Fruit fly (Drosophila melanogaster) whole organism, pupa: ENCODE measurements around the gene CG31542.

Experiments
- CG13204 ChIP-seq: fragments of 200-800 bp; sonication (Bioruptor generic); optimal IDR thresholded peaks from 2 replicates; lab custom pipeline; 2018; ENCODE audit warnings: missing biosample characterization, mild to moderate bottlenecking, missing genetic modification characterization, moderate library complexity
- CG14655 ChIP-seq: fragments of 200-800 bp; sonication (Bioruptor generic); optimal IDR thresholded peaks from 3 replicates; lab custom pipeline; 2017; ENCODE audit warnings: mild to moderate bottlenecking, missing biosample characterization, missing genetic modification reagents, missing genetic modification characterization
- CG15710 ChIP-seq: fragments of 200-800 bp; sonication (Bioruptor generic); optimal IDR thresholded peaks from 2 replicates; lab custom pipeline; 2018; ENCODE audit warnings: missing biosample characterization, mild to moderate bottlenecking, missing genetic modification characterization, moderate library complexity
- CG17806 ChIP-seq: fragments of 200-800 bp; sonication (Bioruptor generic); optimal IDR thresholded peaks from 2 replicates; lab custom pipeline; 2018; ENCODE audit warnings: missing biosample characterization, mild to moderate bottlenecking, missing genetic modification characterization, moderate library complexity
- CG34367 ChIP-seq: fragments of 200-800 bp; sonication (Bioruptor generic); optimal IDR thresholded peaks from 2 replicates; lab custom pipeline; 2018; ENCODE audit warnings: missing biosample characterization, mild to moderate bottlenecking, missing genetic modification characterization
- CG4496 ChIP-seq: fragments of 200-800 bp; sonication (Bioruptor generic); IDR thresholded peaks from 3 replicates; pipeline ENCODE4 v1.3.6; 2022; ENCODE audit warnings: missing biosample characterization, missing genetic modification characterization
- CG8159 ChIP-seq: fragments of 200-800 bp; sonication (Bioruptor generic); optimal IDR thresholded peaks from 3 replicates; lab custom pipeline; 2018; ENCODE audit warnings: missing biosample characterization, mild to moderate bottlenecking, missing genetic modification characterization, moderate library complexity
- EcR ChIP-seq: fragments of 200-800 bp; sonication (Bioruptor generic); optimal IDR thresholded peaks from 3 replicates; lab custom pipeline; 2019; ENCODE audit warnings: missing biosample characterization, missing genetic modification characterization, mild to moderate bottlenecking, moderate library complexity, missing genetic modification reagents
- Ets98B ChIP-seq: fragments of 200-800 bp; sonication (Bioruptor generic); IDR thresholded peaks from 2 replicates; pipeline ENCODE4 v1.3.6; 2022; ENCODE audit warnings: missing biosample characterization, missing genetic modification characterization
- Pif1A ChIP-seq: fragments of 200-800 bp; sonication (Bioruptor generic); optimal IDR thresholded peaks from 3 replicates; lab custom pipeline; 2016; ENCODE audit warnings: missing biosample characterization, missing genetic modification characterization
- Pif1B ChIP-seq: fragments of 200-800 bp; sonication (Bioruptor generic); optimal IDR thresholded peaks from 3 replicates; lab custom pipeline; 2016; ENCODE audit warnings: missing biosample characterization, missing genetic modification characterization
- gl ChIP-seq: fragments of 200-800 bp; sonication (Bioruptor generic); optimal IDR thresholded peaks from 2 replicates; lab custom pipeline; 2018; ENCODE audit warnings: missing biosample characterization, mild to moderate bottlenecking, missing genetic modification characterization

- TF ChIP-seq gl (tag; lab: Kevin White, UChicago) (no peak), Ets98B (GFP tag; lab: Robert Waterston, UW) (no peak), CG15710 (tag; lab: Kevin White, UChicago) (no peak), EcR (no peak), CG4496 (GFP tag; lab: Robert Waterston, UW) (no peak), CG34367 (tag; lab: Kevin White, UChicago) (no peak), CG13204 (GFP tag; lab: Kevin White, UChicago) (no peak), CG14655 (GFP tag; lab: Kevin White, UChicago) (no peak), Pif1B (GFP tag; lab: Kevin White, UChicago) (no peak), Pif1A (GFP tag; lab: Kevin White, UChicago) (no peak), CG8159 (tag; lab: Kevin White, UChicago) (no peak), CG17806 (no peak)
Observed at dm6 chr3R:5387564-5387963, 18.2 kb downstream of the CG31542 start, which contains the start of gene CG14668.
